Worm (Caenorhabditis elegans): ENCODE results near the gene R05G9.5.

- no peak for TF ChIP-seq ref-1 (GFP tag; conservative IDR thresholded peaks at IDR 0.05)
- TF ChIP-seq ztf-23 (GFP tag; IDR thresholded peaks at IDR 0.05) = no peak
- no peak for TF ChIP-seq flt-1 (GFP tag; IDR thresholded peaks at IDR 0.05)
Measured at ce11 chrII:6498609-6499008, 1.5 kb downstream of the R05G9.5 start.
